Worm (Caenorhabditis elegans) whole organism, L3 larva: ENCODE data around the gene cima-1.

Experiments used
- R02D3.7 ChIP-seq: fragments of 150-350 bp; optimal IDR thresholded peaks from 2 replicates; lab custom pipeline; 2014; ENCODE audit warnings: missing biosample characterization, missing genetic modification characterization
- aly-2 ChIP-seq: fragments of 150-350 bp; optimal IDR thresholded peaks from 2 replicates; lab custom pipeline; 2014; ENCODE audit warnings: missing biosample characterization, missing genetic modification characterization
- ama-1 ChIP-seq: fragments of 150-350 bp; optimal IDR thresholded peaks from 2 replicates; lab custom pipeline; 2018
- ceh-16 ChIP-seq: sonication (generic microtip); optimal IDR thresholded peaks from 2 replicates; lab custom pipeline; 2017; ENCODE audit warnings: missing biosample characterization, missing genetic modification characterization
- ceh-28 ChIP-seq: fragments of 150-350 bp; optimal IDR thresholded peaks from 2 replicates; lab custom pipeline; 2014; ENCODE audit warnings: missing biosample characterization, missing genetic modification reagents, missing genetic modification characterization
- ceh-9 ChIP-seq: sonication (generic microtip); optimal IDR thresholded peaks from 2 replicates; lab custom pipeline; 2018; ENCODE audit warnings: missing biosample characterization, missing genetic modification characterization
- egl-27 ChIP-seq: sonication (generic microtip); optimal IDR thresholded peaks from 4 replicates; lab custom pipeline; 2017; ENCODE audit warnings: missing biosample characterization, missing genetic modification reagents, missing genetic modification characterization
- egl-5 ChIP-seq: fragments of 150-350 bp; optimal IDR thresholded peaks from 2 replicates; lab custom pipeline; 2017; ENCODE audit warnings: missing biosample characterization, missing genetic modification reagents, missing genetic modification characterization, inconsistent platforms
- elt-2 ChIP-seq: sonication (generic microtip); optimal IDR thresholded peaks from 2 replicates; lab custom pipeline; 2016; ENCODE audit warnings: missing genetic modification reagents, mild to moderate bottlenecking, missing genetic modification characterization, missing compliant biosample characterization
- elt-3 ChIP-seq, 3 experiments: fragments of 150-350 bp in 1 of 3; sonication (generic microtip) in 2 of 3; optimal IDR thresholded peaks; 2 replicates in 2 of 3; 4 replicates in 1 of 3; lab custom pipeline; 2014 to 2017; ENCODE audit warnings: missing biosample characterization in 3 of 3, missing genetic modification characterization in 3 of 3
- fkh-10 ChIP-seq: sonication (generic microtip); optimal IDR thresholded peaks from 2 replicates; lab custom pipeline; 2017; ENCODE audit warnings: missing biosample characterization, missing genetic modification reagents, missing genetic modification characterization
- fkh-2 ChIP-seq: fragments of 150-350 bp; optimal IDR thresholded peaks from 2 replicates; lab custom pipeline; 2014; ENCODE audit warnings: missing biosample characterization, missing genetic modification reagents, missing genetic modification characterization
- hmg-11 ChIP-seq: sonication (generic microtip); optimal IDR thresholded peaks from 2 replicates; lab custom pipeline; 2016; ENCODE audit warnings: missing genetic modification characterization, missing compliant biosample characterization
- jun-1 ChIP-seq: fragments of 150-350 bp; optimal IDR thresholded peaks from 2 replicates; lab custom pipeline; 2014; ENCODE audit warnings: missing biosample characterization, missing genetic modification reagents, missing genetic modification characterization
- lin-15B ChIP-seq: fragments of 150-350 bp; optimal IDR thresholded peaks from 2 replicates; lab custom pipeline; 2014; ENCODE audit warnings: missing biosample characterization, missing genetic modification characterization
- lin-39 ChIP-seq: fragments of 150-350 bp; optimal IDR thresholded peaks from 2 replicates; lab custom pipeline; 2018; ENCODE audit warnings: missing biosample characterization, missing genetic modification reagents, missing genetic modification characterization
- mdl-1 ChIP-seq: fragments of 150-350 bp; optimal IDR thresholded peaks from 2 replicates; lab custom pipeline; 2014; ENCODE audit warnings: missing biosample characterization, missing genetic modification characterization
- mml-1 ChIP-seq: fragments of 150-350 bp; sonication (generic microtip); optimal IDR thresholded peaks from 3 replicates; lab custom pipeline; 2014; ENCODE audit warnings: missing biosample characterization, missing genetic modification characterization
- nfya-1 ChIP-seq: sonication (generic microtip); optimal IDR thresholded peaks from 2 replicates; lab custom pipeline; 2017; ENCODE audit warnings: missing genetic modification characterization, mild to moderate bottlenecking, missing compliant biosample characterization, antibody characterized with exemption, moderate library complexity; ENCODE audit not compliant: insufficient read depth
- nhr-11 ChIP-seq: fragments of 150-350 bp; optimal IDR thresholded peaks from 2 replicates; lab custom pipeline; 2014; ENCODE audit warnings: missing biosample characterization, missing genetic modification characterization
- nhr-12 ChIP-seq: fragments of 150-350 bp; optimal IDR thresholded peaks from 2 replicates; lab custom pipeline; 2014; ENCODE audit warnings: missing biosample characterization, missing genetic modification characterization
- nhr-23 ChIP-seq: fragments of 150-350 bp; optimal IDR thresholded peaks from 2 replicates; lab custom pipeline; 2014; ENCODE audit warnings: missing biosample characterization, missing genetic modification reagents, missing genetic modification characterization
- nhr-237 ChIP-seq: fragments of 150-350 bp; optimal IDR thresholded peaks from 2 replicates; lab custom pipeline; 2014; ENCODE audit warnings: missing biosample characterization, missing genetic modification characterization
- nhr-25 ChIP-seq: sonication (generic microtip); optimal IDR thresholded peaks from 2 replicates; lab custom pipeline; 2017; ENCODE audit warnings: missing biosample characterization, missing genetic modification characterization
- nhr-28 ChIP-seq: fragments of 150-350 bp; optimal IDR thresholded peaks from 2 replicates; lab custom pipeline; 2014; ENCODE audit warnings: missing biosample characterization, missing genetic modification characterization
- nhr-43 ChIP-seq: sonication (generic microtip); optimal IDR thresholded peaks from 2 replicates; lab custom pipeline; 2016; ENCODE audit warnings: mild to moderate bottlenecking, missing genetic modification characterization, missing compliant biosample characterization; ENCODE audit not compliant: poor library complexity, severe bottlenecking
- nhr-67 ChIP-seq: fragments of 150-350 bp; optimal IDR thresholded peaks from 2 replicates; lab custom pipeline; 2014; ENCODE audit warnings: missing biosample characterization, missing genetic modification characterization
- pha-4 ChIP-seq: fragments of 150-350 bp; optimal IDR thresholded peaks from 2 replicates; lab custom pipeline; 2014; ENCODE audit warnings: missing biosample characterization, missing genetic modification reagents, missing genetic modification characterization
- pqm-1 ChIP-seq: fragments of 150-350 bp; optimal IDR thresholded peaks from 2 replicates; lab custom pipeline; 2017; ENCODE audit warnings: missing biosample characterization, missing genetic modification characterization, inconsistent platforms
- sea-2 ChIP-seq: fragments of 150-350 bp; sonication (generic microtip); optimal IDR thresholded peaks from 4 replicates; lab custom pipeline; 2014; ENCODE audit warnings: missing biosample characterization, missing genetic modification reagents, missing genetic modification characterization
- snpc-4 ChIP-seq: fragments of 150-350 bp; optimal IDR thresholded peaks from 2 replicates; lab custom pipeline; 2014; ENCODE audit warnings: missing biosample characterization, missing genetic modification characterization
- unc-39 ChIP-seq: sonication (generic microtip); optimal IDR thresholded peaks from 4 replicates; lab custom pipeline; 2017; ENCODE audit warnings: missing biosample characterization, missing genetic modification characterization
- ztf-11 ChIP-seq: fragments of 150-350 bp; optimal IDR thresholded peaks from 2 replicates; lab custom pipeline; 2014; ENCODE audit warnings: missing biosample characterization, missing genetic modification characterization
- ztf-4 ChIP-seq: fragments of 150-350 bp; optimal IDR thresholded peaks from 2 replicates; lab custom pipeline; 2014; ENCODE audit warnings: missing biosample characterization, missing genetic modification characterization

Gene cima-1

ce11 chrIV:7623868-7624267 is 27.4 kb upstream of the cima-1 start:
- TF ChIP-seq unc-39 (no peak), lin-39 (no peak), pqm-1 (tag; lab: Kevin White, UChicago) (no peak), sea-2 (GFP tag; lab: Kevin White, UChicago) (no peak), lin-15B (tag; lab: Kevin White, UChicago) (no peak), hmg-11 (tag; lab: Kevin White, UChicago) (no peak), snpc-4 (no peak), mml-1 (tag; lab: Kevin White, UChicago) (no peak), elt-3 (tag; optimal IDR thresholded peaks at IDR 0.05; lab: Kevin White, UChicago) (no peak), nhr-67 (tag; lab: Kevin White, UChicago) (no peak), nhr-12 (no peak), ceh-16 (tag; lab: Kevin White, UChicago) (no peak), fkh-10 (GFP tag; lab: Kevin White, UChicago) (peak; percentile 63), nfya-1 (tag; lab: Kevin White, UChicago) (peak; percentile 36), nhr-25 (tag; lab: Kevin White, UChicago) (no peak), ztf-11 (tag; lab: Kevin White, UChicago) (no peak), nhr-237 (tag; lab: Kevin White, UChicago) (no peak), aly-2 (tag; lab: Kevin White, UChicago) (peak; percentile 50), R02D3.7 (tag; lab: Kevin White, UChicago) (no peak)

ce11 chrIV:7628942-7629341 is 22.3 kb upstream of the cima-1 start, which contains the start of gene F45E4.5:
Gene F45E4.5, minus strand, starts transcription at chrIV:7629042.
- no peak for TF ChIP-seq nhr-237 (tag; lab: Kevin White, UChicago)
- no peak for TF ChIP-seq ceh-16 (tag; lab: Kevin White, UChicago)
- no peak for TF ChIP-seq egl-27 (tag; lab: Kevin White, UChicago)
- no peak for TF ChIP-seq jun-1
- TF ChIP-seq nhr-43 (tag; lab: Kevin White, UChicago), result no peak
- TF ChIP-seq unc-39, result no peak
- no peak for TF ChIP-seq aly-2 (tag; lab: Kevin White, UChicago)
- no peak for TF ChIP-seq nhr-28
- TF ChIP-seq fkh-2 (tag; lab: Kevin White, UChicago), result no peak
- no peak for TF ChIP-seq nfya-1 (tag; lab: Kevin White, UChicago)
- no peak for TF ChIP-seq ceh-9 (tag; lab: Kevin White, UChicago)
- no peak for TF ChIP-seq pha-4 (tag; lab: Kevin White, UChicago)

ce11 chrIV:7632535-7632934 is 18.7 kb upstream of the cima-1 start, which contains the start of gene F45E4.6:
Gene F45E4.6, minus strand, starts transcription at chrIV:7632548.
- TF ChIP-seq ceh-28 (no peak), nhr-23 (tag; lab: Kevin White, UChicago) (peak; percentile 2), nfya-1 (tag; lab: Kevin White, UChicago) (peak; percentile 39), egl-27 (tag; lab: Kevin White, UChicago) (no peak), ama-1 (lab: Kevin White, UChicago) (no peak), pha-4 (tag; lab: Kevin White, UChicago) (peak; percentile 76), snpc-4 (peak; percentile 35), nhr-43 (tag; lab: Kevin White, UChicago) (no peak), lin-15B (tag; lab: Kevin White, UChicago) (peak; percentile 20), nhr-11 (tag; lab: Kevin White, UChicago) (no peak)
- TF ChIP-seq, all 47 proteins: peak for 5

ce11 chrIV:7633020-7633419 is 18.2 kb upstream of the cima-1 start, which contains the start of gene plp-1:
Gene plp-1, plus strand, starts transcription at chrIV:7633360.
- TF ChIP-seq elt-2 (tag; lab: Kevin White, UChicago) (no peak), mdl-1 (tag; lab: Kevin White, UChicago) (no peak), nhr-25 (tag; lab: Kevin White, UChicago) (no peak), egl-5 (tag; lab: Kevin White, UChicago) (no peak), nhr-23 (tag; lab: Kevin White, UChicago) (no peak), jun-1 (no peak), nfya-1 (tag; lab: Kevin White, UChicago) (no peak), aly-2 (tag; lab: Kevin White, UChicago) (no peak), elt-3 (tag; optimal IDR thresholded peaks at IDR 0.05; lab: Kevin White, UChicago) (no peak), mml-1 (tag; lab: Kevin White, UChicago) (no peak), ztf-4 (tag; lab: Kevin White, UChicago) (no peak), nhr-11 (tag; lab: Kevin White, UChicago) (no peak)
